Worm (Caenorhabditis elegans) whole organism, late embryonic: ENCODE data around the gene F09C12.8.
"Not testable (repeated sequence)": the region's sequence is repeated elsewhere in the genome, so short reads cannot be mapped to it uniquely, and the experiment has no call there.

ENCODE experiments used
- C38D4.7 ChIP-seq: fragments of 200-800 bp; sonication (Bioruptor generic); optimal IDR thresholded peaks from 2 replicates; lab custom pipeline; 2018; ENCODE audit warnings: mild to moderate bottlenecking, missing genetic modification characterization, moderate library complexity, missing compliant biosample characterization
- K09A11.1 ChIP-seq: sonication (generic microtip); optimal IDR thresholded peaks from 2 replicates; lab custom pipeline; 2017; ENCODE audit warnings: antibody characterized with exemption, mild to moderate bottlenecking, missing genetic modification characterization, missing compliant biosample characterization; ENCODE audit not compliant: insufficient read depth
- T23F11.4 ChIP-seq: fragments of 200-800 bp; sonication (Bioruptor generic); optimal IDR thresholded peaks from 2 replicates; lab custom pipeline; 2018; ENCODE audit warnings: mild to moderate bottlenecking, missing genetic modification characterization, missing compliant biosample characterization
- Y22D7AL.16 ChIP-seq: sonication (generic microtip); optimal IDR thresholded peaks from 2 replicates; lab custom pipeline; 2016; ENCODE audit warnings: missing genetic modification characterization, missing compliant biosample characterization
- ceh-19 ChIP-seq: fragments of 200-800 bp; sonication (Bioruptor generic); optimal IDR thresholded peaks from 2 replicates; lab custom pipeline; 2018; ENCODE audit warnings: mild to moderate bottlenecking, missing genetic modification characterization, missing compliant biosample characterization
- ceh-2 ChIP-seq: sonication (generic microtip); optimal IDR thresholded peaks from 2 replicates; lab custom pipeline; 2016; ENCODE audit warnings: missing genotype, missing genetic modification characterization, missing compliant biosample characterization
- ceh-22 ChIP-seq: sonication (generic microtip); optimal IDR thresholded peaks from 2 replicates; lab custom pipeline; 2017; ENCODE audit warnings: missing biosample characterization, missing genetic modification characterization
- ceh-24 ChIP-seq: sonication (generic microtip); optimal IDR thresholded peaks from 2 replicates; lab custom pipeline; 2016; ENCODE audit warnings: mild to moderate bottlenecking, missing genetic modification characterization, missing compliant biosample characterization
- ceh-31 ChIP-seq: sonication (generic microtip); optimal IDR thresholded peaks from 2 replicates; lab custom pipeline; 2016; ENCODE audit warnings: missing genetic modification characterization, missing compliant biosample characterization
- ceh-34 ChIP-seq: sonication (generic microtip); optimal IDR thresholded peaks from 2 replicates; lab custom pipeline; 2016; ENCODE audit warnings: mild to moderate bottlenecking, missing genetic modification characterization, missing compliant biosample characterization
- ceh-6 ChIP-seq: fragments of 200-800 bp; sonication (Bioruptor generic); optimal IDR thresholded peaks from 2 replicates; lab custom pipeline; 2018; ENCODE audit warnings: mild to moderate bottlenecking, missing genetic modification characterization, missing compliant biosample characterization
- ceh-9 ChIP-seq: sonication (generic microtip); optimal IDR thresholded peaks from 2 replicates; lab custom pipeline; 2016; ENCODE audit warnings: mild to moderate bottlenecking, missing genetic modification characterization, inconsistent platforms, missing compliant biosample characterization
- dmd-4 ChIP-seq: sonication (generic microtip); optimal IDR thresholded peaks from 2 replicates; lab custom pipeline; 2016; ENCODE audit warnings: borderline replicate concordance, missing genetic modification characterization, missing compliant biosample characterization
- dve-1 ChIP-seq: sonication (generic microtip); optimal IDR thresholded peaks from 2 replicates; lab custom pipeline; 2017; ENCODE audit warnings: antibody characterized with exemption, mild to moderate bottlenecking, missing genetic modification characterization, missing compliant biosample characterization
- elt-4 ChIP-seq: sonication (generic microtip); optimal IDR thresholded peaks from 2 replicates; lab custom pipeline; 2016; ENCODE audit warnings: missing genetic modification characterization, missing compliant biosample characterization
- fkh-10 ChIP-seq: fragments of 150-350 bp; optimal IDR thresholded peaks from 2 replicates; lab custom pipeline; 2014; ENCODE audit warnings: missing biosample characterization, missing genetic modification reagents, missing genetic modification characterization
- fkh-6 ChIP-seq: sonication (generic microtip); optimal IDR thresholded peaks from 2 replicates; lab custom pipeline; 2016; ENCODE audit warnings: missing genetic modification characterization, missing compliant biosample characterization
- gmeb-2 ChIP-seq: sonication (generic microtip); optimal IDR thresholded peaks from 2 replicates; lab custom pipeline; 2016; ENCODE audit warnings: missing genetic modification characterization, inconsistent platforms, missing compliant biosample characterization
- hlh-30 ChIP-seq: sonication (generic microtip); optimal IDR thresholded peaks from 2 replicates; lab custom pipeline; 2017; ENCODE audit warnings: antibody characterized with exemption, missing genetic modification characterization, missing compliant biosample characterization; ENCODE audit not compliant: insufficient read depth
- hlh-6 ChIP-seq: sonication (generic microtip); optimal IDR thresholded peaks from 2 replicates; lab custom pipeline; 2016; ENCODE audit warnings: missing genotype, missing genetic modification characterization, missing compliant biosample characterization
- hlh-8 ChIP-seq: sonication (generic microtip); optimal IDR thresholded peaks from 2 replicates; lab custom pipeline; 2016; ENCODE audit warnings: missing genotype, missing genetic modification characterization, missing compliant biosample characterization
- lin-11 ChIP-seq: fragments of 200-800 bp; sonication (Bioruptor generic); optimal IDR thresholded peaks from 2 replicates; lab custom pipeline; 2018; ENCODE audit warnings: mild to moderate bottlenecking, missing genetic modification characterization, missing compliant biosample characterization
- mec-3 ChIP-seq: sonication (generic microtip); optimal IDR thresholded peaks from 2 replicates; lab custom pipeline; 2016; ENCODE audit warnings: borderline replicate concordance, missing genetic modification characterization, missing compliant biosample characterization
- nhr-11 ChIP-seq: fragments of 150-350 bp; optimal IDR thresholded peaks from 2 replicates; lab custom pipeline; 2014; ENCODE audit warnings: missing biosample characterization, missing genetic modification characterization
- nhr-232 ChIP-seq: sonication (generic microtip); optimal IDR thresholded peaks from 2 replicates; lab custom pipeline; 2016; ENCODE audit warnings: missing genetic modification characterization, missing compliant biosample characterization
- npax-4 ChIP-seq: sonication (generic microtip); optimal IDR thresholded peaks from 2 replicates; lab custom pipeline; 2016; ENCODE audit warnings: missing genetic modification characterization, missing compliant biosample characterization
- pqm-1 ChIP-seq: sonication (generic microtip); optimal IDR thresholded peaks from 2 replicates; lab custom pipeline; 2016; ENCODE audit warnings: missing genetic modification characterization, missing compliant biosample characterization
- ref-2 ChIP-seq: sonication (generic microtip); optimal IDR thresholded peaks from 2 replicates; lab custom pipeline; 2016; ENCODE audit warnings: missing genetic modification characterization, missing compliant biosample characterization
- rnt-1 ChIP-seq: sonication (generic microtip); optimal IDR thresholded peaks from 2 replicates; lab custom pipeline; 2016; ENCODE audit warnings: missing genetic modification characterization, missing compliant biosample characterization
- sox-4 ChIP-seq: sonication (generic microtip); optimal IDR thresholded peaks from 2 replicates; lab custom pipeline; 2017; ENCODE audit warnings: mild to moderate bottlenecking, missing genetic modification characterization, inconsistent platforms, missing compliant biosample characterization
- syd-9 ChIP-seq: sonication (generic microtip); optimal IDR thresholded peaks from 2 replicates; lab custom pipeline; 2016; ENCODE audit warnings: mild to moderate bottlenecking, missing genetic modification characterization, moderate library complexity, missing compliant biosample characterization
- tbx-2 ChIP-seq: sonication (generic microtip); optimal IDR thresholded peaks from 2 replicates; lab custom pipeline; 2016; ENCODE audit warnings: missing genetic modification characterization, missing compliant biosample characterization
- unc-42 ChIP-seq: sonication (generic microtip); optimal IDR thresholded peaks from 2 replicates; lab custom pipeline; 2016; ENCODE audit warnings: missing genotype, missing genetic modification characterization, missing compliant biosample characterization
- ztf-16 ChIP-seq: sonication (generic microtip); optimal IDR thresholded peaks from 2 replicates; lab custom pipeline; 2017; ENCODE audit warnings: missing genetic modification characterization, missing compliant biosample characterization

Gene F09C12.8

DNA sequence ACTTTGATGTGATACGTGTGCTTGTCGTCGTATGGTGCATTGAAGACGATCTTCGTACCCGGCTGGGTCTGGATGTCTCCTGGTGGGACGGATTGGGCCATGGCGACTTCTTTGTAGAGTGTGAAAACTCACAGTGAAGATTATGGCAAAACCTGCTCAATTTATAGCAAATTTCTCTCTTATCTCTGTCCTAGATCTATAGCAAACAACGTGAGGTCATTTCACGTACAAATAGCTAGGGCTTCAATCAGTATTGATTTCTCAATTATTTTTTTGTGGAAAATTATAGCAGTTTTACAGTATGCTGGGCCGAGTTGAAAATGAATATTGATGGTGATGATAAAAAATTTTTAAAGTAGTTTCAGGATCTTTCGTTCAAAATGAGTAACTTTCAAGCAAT, 44.8 kb downstream of the F09C12.8 start, which contains the start of gene msp-45:
TSS of gene msp-45 (minus strand) at position 101 of the 400 bp plus-strand sequence.
- TF ChIP-seq unc-42 (tag; lab: Kevin White, UChicago): no peak
- no peak for TF ChIP-seq Y22D7AL.16
- TF ChIP-seq syd-9: no peak

DNA sequence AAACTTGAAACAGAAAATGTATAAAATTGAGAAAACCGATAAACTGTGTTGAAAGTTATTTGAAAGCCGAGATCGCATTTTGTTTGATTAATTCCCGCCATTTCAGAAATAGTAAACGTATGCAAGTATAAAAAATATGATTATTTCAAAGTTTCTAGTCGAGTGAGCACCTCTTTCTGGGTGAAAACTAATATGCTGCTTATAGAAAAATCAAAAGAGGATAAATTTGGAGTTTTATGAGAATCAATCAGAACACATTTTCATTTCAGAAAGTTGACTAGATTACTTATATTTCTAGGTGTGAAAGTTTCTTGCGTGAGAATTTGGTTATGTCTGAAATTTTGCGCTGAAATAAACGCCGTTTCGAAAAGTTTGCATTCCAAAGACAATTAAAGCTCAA, 45.3 kb downstream of the F09C12.8 start, which contains the start of gene srb-13:
TSS of gene srb-13 (minus strand) at position 101 of the 400 bp plus-strand sequence.
- no peak for TF ChIP-seq pqm-1
- no peak for TF ChIP-seq hlh-30 (tag; lab: Kevin White, UChicago)
- no peak for TF ChIP-seq mec-3 (tag; lab: Kevin White, UChicago)
- no peak for TF ChIP-seq dve-1
- TF ChIP-seq lin-11: no peak
- no peak for TF ChIP-seq hlh-8 (tag; lab: Kevin White, UChicago)
- no peak for TF ChIP-seq fkh-10 (GFP tag; lab: Kevin White, UChicago)
- TF ChIP-seq ceh-34 (tag; lab: Kevin White, UChicago): no peak
- no peak for TF ChIP-seq dmd-4 (tag; lab: Kevin White, UChicago)
- TF ChIP-seq npax-4 (tag; lab: Kevin White, UChicago): no peak
- TF ChIP-seq tbx-2 (tag; lab: Kevin White, UChicago): no peak
- no peak for TF ChIP-seq fkh-6
- no peak for TF ChIP-seq ztf-16 (tag; lab: Kevin White, UChicago)

DNA sequence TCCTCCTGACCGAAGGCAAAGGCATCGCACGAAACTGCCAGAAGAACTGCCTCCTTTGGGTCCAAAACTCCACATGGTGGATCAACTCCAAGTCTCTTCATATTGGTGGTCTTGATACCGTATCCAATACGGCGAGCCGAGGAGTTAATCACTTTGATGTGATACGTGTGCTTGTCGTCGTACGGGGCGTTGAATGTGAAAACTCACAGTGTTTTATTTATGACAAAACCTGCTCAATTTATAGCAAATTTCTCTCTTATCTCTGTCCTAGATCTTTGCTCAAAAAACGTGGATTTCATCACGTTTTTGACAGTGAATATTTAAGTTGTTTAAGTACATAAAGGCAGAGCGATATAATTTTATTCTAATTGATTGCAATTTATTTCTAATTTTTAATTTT, 46.6 kb downstream of the F09C12.8 start, which contains the start of gene F58A6.9:
TSS of gene F58A6.9 (minus strand) at position 101 of the 400 bp plus-strand sequence.
- not testable (repeated sequence) for TF ChIP-seq rnt-1 (tag; lab: Kevin White, UChicago); ceh-24; ceh-19 (GFP tag; lab: Kevin White, UChicago)

DNA sequence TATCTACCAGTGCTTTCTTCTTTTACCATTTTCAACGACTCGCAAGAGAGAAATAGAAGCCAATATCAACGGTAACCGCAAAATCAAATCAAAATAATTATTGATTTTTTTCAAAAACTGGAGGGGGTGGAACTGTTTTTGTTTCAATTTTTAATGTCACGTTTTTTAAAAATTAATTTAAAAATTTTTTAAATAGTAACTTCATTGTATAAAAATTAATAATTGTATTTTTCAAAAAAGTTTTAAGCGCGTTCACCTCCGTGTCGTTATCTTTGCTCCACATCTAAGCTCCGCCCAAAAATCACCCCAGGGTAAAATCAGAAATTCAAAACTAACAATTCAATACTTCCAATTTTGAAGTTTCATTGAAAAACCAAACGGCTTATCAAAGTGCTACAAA, 48.9 kb downstream of the F09C12.8 start, which contains the start of gene C27D6.11:
TSS of gene C27D6.11 (minus strand) at position 101 of the 400 bp plus-strand sequence.
- TF ChIP-seq hlh-8 (tag; lab: Kevin White, UChicago) (no peak), gmeb-2 (tag; lab: Kevin White, UChicago) (no peak), ceh-22 (tag; lab: Kevin White, UChicago) (no peak), nhr-232 (tag; lab: Kevin White, UChicago) (no peak), hlh-6 (tag; lab: Kevin White, UChicago) (no peak), ceh-2 (tag; lab: Kevin White, UChicago) (no peak), npax-4 (tag; lab: Kevin White, UChicago) (no peak), ceh-9 (tag; lab: Kevin White, UChicago) (no peak), fkh-10 (GFP tag; lab: Kevin White, UChicago) (no peak), ceh-6 (GFP tag; lab: Kevin White, UChicago) (no peak), T23F11.4 (no peak), nhr-11 (no peak), C38D4.7 (GFP tag; lab: Kevin White, UChicago) (no peak), tbx-2 (tag; lab: Kevin White, UChicago) (no peak), ceh-31 (tag; lab: Kevin White, UChicago) (no peak), sox-4 (tag; lab: Kevin White, UChicago) (no peak)

DNA sequence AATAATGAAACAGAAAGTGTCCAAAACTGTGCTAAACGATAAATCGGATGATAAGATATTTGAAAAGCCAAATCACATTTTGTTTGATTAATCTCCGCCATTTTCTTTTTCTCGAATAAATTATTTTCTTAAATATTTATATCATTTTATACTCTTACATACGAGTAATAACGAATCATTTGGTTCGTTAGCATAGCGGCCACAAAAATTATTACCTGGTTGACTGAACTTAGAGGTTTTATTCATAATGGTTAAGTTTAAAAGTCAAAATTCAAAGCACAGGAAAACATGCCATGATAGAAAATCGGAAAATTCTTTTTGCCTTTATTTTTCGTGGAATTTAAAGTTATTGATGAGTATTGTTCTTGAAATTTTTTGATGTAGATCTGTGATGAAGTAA, 51.1 kb downstream of the F09C12.8 start, which contains the start of gene srb-5:
TSS of gene srb-5 (minus strand) at position 101 of the 400 bp plus-strand sequence.
- no peak for TF ChIP-seq sox-4 (tag; lab: Kevin White, UChicago)
- no peak for TF ChIP-seq gmeb-2 (tag; lab: Kevin White, UChicago)
- TF ChIP-seq ref-2 (tag; lab: Kevin White, UChicago): no peak
- TF ChIP-seq elt-4 (tag; lab: Kevin White, UChicago): no peak
- no peak for TF ChIP-seq ceh-34 (tag; lab: Kevin White, UChicago)
- TF ChIP-seq ceh-24: no peak
- TF ChIP-seq K09A11.1 (tag; lab: Kevin White, UChicago): no peak
